Comparison of ENCODE assay signal across 1 fruit fly cellular context in the genomic region with DNA sequence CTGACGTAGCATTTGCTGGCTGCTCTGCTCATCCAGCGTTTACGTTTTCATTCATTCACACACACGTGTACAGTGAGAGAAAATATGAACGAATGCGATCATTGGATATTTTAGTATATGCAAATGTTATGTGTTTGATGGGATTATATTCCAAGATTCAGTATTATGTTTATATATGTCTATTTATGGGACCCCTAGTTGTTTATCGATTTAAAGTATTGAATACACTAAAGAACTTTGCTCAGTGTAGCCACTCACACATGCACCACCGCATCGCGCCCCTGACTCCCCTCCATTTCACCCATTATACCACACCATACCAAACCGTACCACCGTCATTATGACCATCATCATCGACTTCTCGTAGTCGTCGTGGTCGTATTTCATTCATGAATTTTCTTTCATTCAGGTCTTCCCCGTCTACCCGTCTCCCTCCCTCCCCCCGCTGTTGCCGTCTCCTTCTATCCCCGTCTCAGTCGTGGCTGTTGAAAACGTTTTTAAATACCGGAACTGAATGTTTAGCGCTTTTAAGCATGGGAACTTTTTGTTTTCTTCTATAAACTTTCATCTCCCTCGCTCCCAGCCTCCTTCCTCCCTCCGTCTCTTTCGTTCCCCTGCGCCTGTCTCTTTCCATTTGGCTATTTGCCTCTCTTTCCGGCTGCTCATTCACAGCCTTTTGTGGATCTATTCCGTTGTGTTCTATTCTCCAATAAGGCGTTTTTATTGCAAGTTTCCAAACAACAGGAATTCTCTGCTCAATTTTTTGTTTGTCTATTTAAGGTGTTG.
TF ChIP-seq lines count a peak whose summit lies in the region.

No protein-coding gene starts in this region.

TF ChIP-seq in whole organism, embryonic, 481 proteins besides CTCF, POLR2A, EP300 and RAD21 (continued from another document):
- TF ChIP-seq zen2 (GFP tag; IDR thresholded peaks at IDR 0.05; lab: Robert Waterston, UW; ENCODE audit: partially characterized antibody) = no peak
- peak; percentile 91 for TF ChIP-seq sima (GFP tag; optimal IDR thresholded peaks at IDR 0.05; lab: Kevin White, UChicago)
- TF ChIP-seq jumu (GFP tag; optimal IDR thresholded peaks at IDR 0.05; lab: Kevin White, UChicago) = peak; percentile 96
- peak; percentile 99 for TF ChIP-seq CG17359 (tag; optimal IDR thresholded peaks at IDR 0.05; lab: Kevin White, UChicago)
- peak; percentile 97 for TF ChIP-seq bab2 (GFP tag; optimal IDR thresholded peaks at IDR 0.05; lab: Kevin White, UChicago)
- TF ChIP-seq H2.0 (GFP tag; IDR thresholded peaks at IDR 0.05; lab: Robert Waterston, UW) = peak; percentile 96
- TF ChIP-seq CG32532 (GFP tag; IDR thresholded peaks at IDR 0.05; lab: Robert Waterston, UW) = peak; percentile 94
- peak; percentile 98 for TF ChIP-seq chm (GFP tag; IDR thresholded peaks at IDR 0.05; lab: Robert Waterston, UW)
- TF ChIP-seq pfk (GFP tag; optimal IDR thresholded peaks at IDR 0.05; lab: Kevin White, UChicago) = no peak
- peak; percentile 95 for TF ChIP-seq Side (GFP tag; optimal IDR thresholded peaks at IDR 0.05; lab: Kevin White, UChicago)
- peak; percentile 88 for TF ChIP-seq ERR (GFP tag; optimal IDR thresholded peaks at IDR 0.05; lab: Kevin White, UChicago)
- TF ChIP-seq CG9932 (GFP tag; IDR thresholded peaks at IDR 0.05; lab: Robert Waterston, UW) = peak; percentile 90
- peak; percentile 94 for TF ChIP-seq dimm (GFP tag; IDR thresholded peaks at IDR 0.05; lab: Robert Waterston, UW)
- TF ChIP-seq Bteb2 (GFP tag; optimal IDR thresholded peaks at IDR 0.05; lab: Kevin White, UChicago) = peak; percentile 95
- peak; percentile 97 for TF ChIP-seq CG16863 (GFP tag; optimal IDR thresholded peaks at IDR 0.05; lab: Kevin White, UChicago)
- TF ChIP-seq zen (tag; optimal IDR thresholded peaks at IDR 0.05; lab: Kevin White, UChicago) = peak; percentile 96
- peak; percentile 96 for TF ChIP-seq bcd (GFP tag; optimal IDR thresholded peaks at IDR 0.05; lab: Kevin White, UChicago)
- no peak for TF ChIP-seq corto (GFP tag; optimal IDR thresholded peaks at IDR 0.05; lab: Kevin White, UChicago)
- peak; percentile 97 for TF ChIP-seq ATbp (GFP tag; optimal IDR thresholded peaks at IDR 0.05; lab: Kevin White, UChicago)
- peak; percentile 94 for TF ChIP-seq Antp (GFP tag; optimal IDR thresholded peaks at IDR 0.05; lab: Kevin White, UChicago)
- peak; percentile 94 for TF ChIP-seq odd (GFP tag; optimal IDR thresholded peaks at IDR 0.05; lab: Kevin White, UChicago)
